Fruit fly (Drosophila melanogaster) whole organism: Measurements from ENCODE around the gene CG17930.

Source experiments
- CG8478 ChIP-seq: fragments of >200 bp; optimal IDR thresholded peaks from 2 replicates; lab custom pipeline; 2018; ENCODE audit warnings: inconsistent platforms
- Dll ChIP-seq: fragments of >200 bp; optimal IDR thresholded peaks from 2 replicates; lab custom pipeline; 2017
- EcR ChIP-seq, 2 experiments: fragments of >200 bp; optimal IDR thresholded peaks; 2 replicates each; lab custom pipeline; 2017; ENCODE audit warnings: missing biosample characterization in 2 of 2, missing genetic modification characterization in 2 of 2, missing genetic modification reagents in 2 of 2

DNA sequence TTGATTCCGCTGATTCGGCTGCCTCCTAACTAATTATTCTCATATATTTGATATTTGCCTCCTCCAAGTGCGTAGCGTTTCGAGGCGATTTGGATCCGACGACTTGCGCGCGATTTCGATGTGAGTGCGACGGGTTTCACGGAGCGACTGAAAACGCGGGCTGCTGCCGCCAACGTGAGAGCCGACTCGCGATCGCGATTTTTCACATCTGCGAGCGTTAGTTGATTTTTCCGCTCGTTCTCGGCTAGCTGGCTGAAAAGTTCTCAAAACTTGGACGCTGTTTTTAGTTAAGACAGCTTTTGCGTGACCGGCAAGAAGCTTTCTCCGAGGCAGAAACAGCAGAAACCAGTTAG, 29.2 kb downstream of the CG17930 start, which contains the start of gene CG10311:
- TF ChIP-seq CG8478 = no peak
- no peak for TF ChIP-seq EcR (GFP tag; optimal IDR thresholded peaks at IDR 0.05; lab: Kevin White, UChicago)
- no peak for TF ChIP-seq Dll (lab: Kevin White, UChicago)
